Fruit fly (Drosophila melanogaster) whole organism, embryonic: ENCODE data around the gene Pif1B.

ENCODE experiments used
- ATbp ChIP-seq: fragments of 200-800 bp; sonication (Bioruptor generic); optimal IDR thresholded peaks from 2 replicates; lab custom pipeline; 2017; ENCODE audit warnings: missing biosample characterization, mild to moderate bottlenecking, missing genetic modification characterization, missing genetic modification reagents
- Adf1 ChIP-seq: fragments of 200-800 bp; sonication (Bioruptor generic); IDR thresholded peaks from 2 replicates; pipeline ENCODE4 v1.3.6; 2022; ENCODE audit warnings: missing biosample characterization, missing genetic modification characterization
- Atf3 ChIP-seq: fragments of 200-800 bp; sonication (Bioruptor generic); optimal IDR thresholded peaks from 3 replicates; lab custom pipeline; 2016; ENCODE audit warnings: missing biosample characterization, missing genetic modification characterization
- Atf6 ChIP-seq: fragments of 200-800 bp; sonication (Bioruptor generic); IDR thresholded peaks from 2 replicates; pipeline ENCODE4 v1.3.6; 2022; ENCODE audit warnings: missing biosample characterization, missing genetic modification characterization
- Blimp-1 ChIP-seq: fragments of 200-800 bp; sonication (Bioruptor generic); optimal IDR thresholded peaks from 3 replicates; lab custom pipeline; 2018; ENCODE audit warnings: missing biosample characterization, missing genetic modification characterization, mild to moderate bottlenecking, moderate library complexity, missing genetic modification reagents
- BtbVII ChIP-seq: fragments of 200-800 bp; sonication (Bioruptor generic); optimal IDR thresholded peaks from 3 replicates; lab custom pipeline; 2017; ENCODE audit warnings: missing biosample characterization, mild to moderate bottlenecking, missing genetic modification characterization
- C15 ChIP-seq: fragments of 200-800 bp; sonication (Bioruptor generic); IDR thresholded peaks from 3 replicates; pipeline ENCODE4 v1.3.6; 2022; ENCODE audit warnings: missing biosample characterization, missing genetic modification characterization
- CG10209 ChIP-seq: fragments of 200-800 bp; sonication (Bioruptor generic); optimal IDR thresholded peaks from 3 replicates; lab custom pipeline; 2017; ENCODE audit warnings: missing biosample characterization, mild to moderate bottlenecking, missing genetic modification characterization, missing genetic modification reagents
- CG10431 ChIP-seq: fragments of 200-800 bp; sonication (Bioruptor generic); optimal IDR thresholded peaks from 3 replicates; lab custom pipeline; 2018; ENCODE audit warnings: missing biosample characterization, mild to moderate bottlenecking, missing genetic modification characterization
- CG10654 ChIP-seq: fragments of 200-800 bp; sonication (Bioruptor generic); optimal IDR thresholded peaks from 2 replicates; lab custom pipeline; 2016; ENCODE audit warnings: missing biosample characterization, missing genetic modification characterization
- CG2120 ChIP-seq: fragments of 200-800 bp; sonication (Bioruptor generic); optimal IDR thresholded peaks from 3 replicates; lab custom pipeline; 2016; ENCODE audit warnings: missing biosample characterization, missing genetic modification characterization
- CG30431 ChIP-seq: fragments of 200-800 bp; sonication (Bioruptor generic); optimal IDR thresholded peaks from 2 replicates; lab custom pipeline; 2017; ENCODE audit warnings: missing biosample characterization, missing genetic modification characterization
- CG4328 ChIP-seq: fragments of 200-800 bp; sonication (Bioruptor generic); optimal IDR thresholded peaks from 3 replicates; lab custom pipeline; 2017; ENCODE audit warnings: missing biosample characterization, missing genetic modification reagents, missing genetic modification characterization
- CG6254 ChIP-seq: fragments of 200-800 bp; sonication (Bioruptor generic); optimal IDR thresholded peaks from 3 replicates; lab custom pipeline; 2017; ENCODE audit warnings: mild to moderate bottlenecking, missing biosample characterization, missing genetic modification reagents, missing genetic modification characterization
- CG6272 ChIP-seq: fragments of 200-800 bp; sonication (Bioruptor generic); IDR thresholded peaks from 2 replicates; pipeline ENCODE4 v1.3.6; 2022; ENCODE audit warnings: missing biosample characterization, missing genetic modification characterization
- CG6813 ChIP-seq: fragments of 200-800 bp; sonication (Bioruptor generic); optimal IDR thresholded peaks from 2 replicates; lab custom pipeline; 2017; ENCODE audit warnings: missing biosample characterization, missing genetic modification characterization, mild to moderate bottlenecking, moderate library complexity, missing genetic modification reagents
- CG7556 ChIP-seq: fragments of 200-800 bp; sonication (Bioruptor generic); optimal IDR thresholded peaks from 2 replicates; lab custom pipeline; 2017; ENCODE audit warnings: missing biosample characterization, mild to moderate bottlenecking, missing genetic modification characterization
- CG8089 ChIP-seq: fragments of 200-800 bp; sonication (Bioruptor generic); optimal IDR thresholded peaks from 3 replicates; lab custom pipeline; 2016; ENCODE audit warnings: missing biosample characterization, missing genetic modification characterization
- CG8478 ChIP-seq: fragments of >200 bp; optimal IDR thresholded peaks from 2 replicates; lab custom pipeline; 2018
- CrebB ChIP-seq: fragments of 200-800 bp; sonication (Bioruptor generic); optimal IDR thresholded peaks from 3 replicates; lab custom pipeline; 2018; ENCODE audit warnings: missing biosample characterization, mild to moderate bottlenecking, missing genetic modification characterization
- Hsf ChIP-seq: fragments of 200-800 bp; sonication (Bioruptor generic); optimal IDR thresholded peaks from 3 replicates; lab custom pipeline; 2016; ENCODE audit warnings: missing biosample characterization, missing genetic modification characterization
- Kr ChIP-seq: fragments of 200-800 bp; sonication (Bioruptor generic); optimal IDR thresholded peaks from 2 replicates; lab custom pipeline; 2017; ENCODE audit warnings: missing biosample characterization, mild to moderate bottlenecking, missing genetic modification characterization
- Meics ChIP-seq: fragments of 200-800 bp; sonication (Bioruptor generic); optimal IDR thresholded peaks from 2 replicates; lab custom pipeline; 2017; ENCODE audit warnings: missing biosample characterization, mild to moderate bottlenecking, missing genetic modification characterization
- Myb ChIP-seq: fragments of 200-800 bp; sonication (Bioruptor generic); optimal IDR thresholded peaks from 2 replicates; lab custom pipeline; 2016; ENCODE audit warnings: missing biosample characterization, missing genetic modification characterization
- NFAT ChIP-seq: fragments of 200-800 bp; sonication (Bioruptor generic); IDR thresholded peaks from 2 replicates; pipeline ENCODE4 v1.3.6; 2022; ENCODE audit warnings: missing biosample characterization, missing genetic modification characterization
- NK7.1 ChIP-seq: fragments of 200-800 bp; sonication (Bioruptor generic); optimal IDR thresholded peaks from 3 replicates; lab custom pipeline; 2016; ENCODE audit warnings: missing biosample characterization, missing genetic modification characterization
- Poxn ChIP-seq: fragments of 200-800 bp; sonication (Bioruptor generic); IDR thresholded peaks from 2 replicates; pipeline ENCODE4 v1.3.6; 2022; ENCODE audit warnings: missing biosample characterization, missing genetic modification characterization
- Side ChIP-seq: fragments of 200-800 bp; sonication (Bioruptor generic); optimal IDR thresholded peaks from 2 replicates; lab custom pipeline; 2016; ENCODE audit warnings: missing biosample characterization, missing genetic modification characterization
- Six4 ChIP-seq: fragments of 200-800 bp; sonication (Bioruptor generic); optimal IDR thresholded peaks from 2 replicates; lab custom pipeline; 2016; ENCODE audit warnings: missing biosample characterization, missing genetic modification characterization
- Sry-β ChIP-seq: fragments of 200-800 bp; sonication (Bioruptor generic); optimal IDR thresholded peaks from 2 replicates; lab custom pipeline; 2018; ENCODE audit warnings: missing biosample characterization, mild to moderate bottlenecking, missing genetic modification characterization, moderate library complexity
- Usf ChIP-seq: fragments of 200-800 bp; sonication (Bioruptor generic); optimal IDR thresholded peaks from 2 replicates; lab custom pipeline; 2017; ENCODE audit warnings: missing genotype, missing biosample characterization, missing genetic modification characterization
- YL-1 ChIP-seq: fragments of 200-800 bp; sonication (Bioruptor generic); optimal IDR thresholded peaks from 3 replicates; lab custom pipeline; 2017; ENCODE audit warnings: missing biosample characterization, mild to moderate bottlenecking, missing genetic modification characterization
- ab ChIP-seq: fragments of 200-800 bp; sonication (Bioruptor generic); optimal IDR thresholded peaks from 2 replicates; lab custom pipeline; 2016; ENCODE audit warnings: missing biosample characterization, missing genetic modification characterization
- bowl ChIP-seq: fragments of 200-800 bp; sonication (Bioruptor generic); IDR thresholded peaks from 2 replicates; pipeline ENCODE4 v1.3.6; 2022; ENCODE audit warnings: missing biosample characterization, missing genetic modification characterization
- dimm ChIP-seq: fragments of 200-800 bp; sonication (Bioruptor generic); IDR thresholded peaks from 2 replicates; pipeline ENCODE4 v1.3.6; 2022; ENCODE audit warnings: missing biosample characterization, missing genetic modification characterization
- ems ChIP-seq: fragments of 200-800 bp; sonication (Bioruptor generic); optimal IDR thresholded peaks from 3 replicates; lab custom pipeline; 2016; ENCODE audit warnings: missing biosample characterization, missing genetic modification characterization
- grau ChIP-seq: fragments of 200-800 bp; optimal IDR thresholded peaks from 3 replicates; lab custom pipeline; 2019; ENCODE audit warnings: missing biosample characterization, mild to moderate bottlenecking, missing genetic modification characterization, moderate library complexity
- gro ChIP-seq: fragments of 200-800 bp; sonication (Bioruptor generic); optimal IDR thresholded peaks from 2 replicates; lab custom pipeline; 2016; ENCODE audit warnings: missing biosample characterization, missing genetic modification characterization
- klu ChIP-seq: fragments of 200-800 bp; sonication (Bioruptor generic); IDR thresholded peaks from 2 replicates; pipeline ENCODE4 v1.3.6; 2022; ENCODE audit warnings: missing biosample characterization, missing genetic modification characterization
- mirr ChIP-seq: fragments of 200-800 bp; sonication (Bioruptor generic); optimal IDR thresholded peaks from 3 replicates; lab custom pipeline; 2018; ENCODE audit warnings: missing biosample characterization, mild to moderate bottlenecking, missing genetic modification characterization
- oc ChIP-seq: fragments of 200-800 bp; sonication (Bioruptor generic); optimal IDR thresholded peaks from 2 replicates; lab custom pipeline; 2018; ENCODE audit warnings: missing biosample characterization, mild to moderate bottlenecking, missing genetic modification characterization, moderate library complexity
- odd ChIP-seq: fragments of 200-800 bp; sonication (Bioruptor generic); optimal IDR thresholded peaks from 2 replicates; lab custom pipeline; 2017; ENCODE audit warnings: missing biosample characterization, mild to moderate bottlenecking, missing genetic modification characterization
- pan ChIP-seq, 4 experiments: fragments of >200 bp in 3 of 4; fragments of 200-800 bp in 1 of 4; sonication (Bioruptor generic) in 1 of 4; optimal IDR thresholded peaks in 3 of 4; IDR thresholded peaks in 1 of 4; 2 replicates each; pipeline versions ENCODE4 v1.3.6 to Lab custom; 2017 to 2022; ENCODE audit warnings: missing biosample characterization in 2 of 4, missing genetic modification characterization in 2 of 4, mixed read lengths in 1 of 4
- pita ChIP-seq: fragments of 200-800 bp; sonication (Bioruptor generic); optimal IDR thresholded peaks from 2 replicates; lab custom pipeline; 2017; ENCODE audit warnings: missing biosample characterization, mild to moderate bottlenecking, missing genetic modification characterization
- prd ChIP-seq, 3 experiments: fragments of >200 bp in 2 of 3; fragments of 200-800 bp in 1 of 3; sonication (Bioruptor generic) in 1 of 3; optimal IDR thresholded peaks in 2 of 3; IDR thresholded peaks in 1 of 3; 2 replicates in 2 of 3; 3 replicates in 1 of 3; pipeline versions ENCODE4 v1.3.6 to Lab custom; 2017 to 2022; ENCODE audit warnings: missing biosample characterization in 1 of 3, missing genetic modification characterization in 1 of 3
- ranshi ChIP-seq: fragments of 200-800 bp; sonication (Bioruptor generic); IDR thresholded peaks from 2 replicates; pipeline ENCODE4 v1.3.6; 2022; ENCODE audit warnings: missing biosample characterization, missing genetic modification characterization
- repo ChIP-seq: fragments of 200-800 bp; sonication (Bioruptor generic); optimal IDR thresholded peaks from 2 replicates; lab custom pipeline; 2016; ENCODE audit warnings: missing biosample characterization, missing genetic modification characterization
- sc ChIP-seq, 3 experiments: fragments of >200 bp in 2 of 3; fragments of 200-800 bp in 1 of 3; sonication (Bioruptor generic) in 1 of 3; optimal IDR thresholded peaks; 2 replicates in 2 of 3; 3 replicates in 1 of 3; lab custom pipeline; 2017; ENCODE audit warnings: mild to moderate bottlenecking in 1 of 3, missing biosample characterization in 1 of 3, missing genetic modification characterization in 1 of 3, missing genetic modification reagents in 1 of 3
- scrt ChIP-seq: fragments of 200-800 bp; sonication (Bioruptor generic); optimal IDR thresholded peaks from 2 replicates; lab custom pipeline; 2018; ENCODE audit warnings: missing biosample characterization, mild to moderate bottlenecking, missing genetic modification characterization, moderate library complexity
- shn ChIP-seq: fragments of 200-800 bp; sonication (Bioruptor generic); optimal IDR thresholded peaks from 3 replicates; lab custom pipeline; 2016; ENCODE audit warnings: missing biosample characterization, missing genetic modification characterization

The Pif1B gene

DNA sequence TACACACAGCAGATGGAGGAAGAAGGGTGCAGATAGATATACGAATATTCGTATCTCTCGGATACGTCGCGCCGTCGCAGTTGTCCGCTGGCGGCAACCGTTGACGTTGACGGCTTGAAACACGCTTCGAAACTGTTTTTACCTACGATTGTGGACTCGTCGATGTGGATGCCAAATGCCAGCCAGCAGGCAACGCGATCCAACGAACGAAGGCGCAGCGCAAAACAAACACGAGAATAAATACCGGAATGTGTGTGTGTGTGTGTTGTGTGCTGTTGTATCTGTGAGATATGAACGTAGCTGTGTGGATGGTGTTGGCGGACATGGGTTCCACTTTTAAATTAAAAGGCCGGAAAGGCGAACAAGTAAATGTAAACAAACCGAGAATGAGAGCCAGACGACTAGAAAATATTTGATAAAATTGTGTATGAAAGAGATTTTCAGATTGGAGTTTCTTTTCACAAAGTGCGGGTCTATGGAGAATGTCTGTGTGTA lies 45.2 kb upstream of the Pif1B start (continued):
- TF ChIP-seq scrt (GFP tag; lab: Kevin White, UChicago) (peak; percentile 57), prd (optimal IDR thresholded peaks at IDR 0.05; lab: Kevin White, UChicago) (no peak), prd (GFP tag; IDR thresholded peaks at IDR 0.05; lab: Robert Waterston, UW) (peak; percentile 46; the same call in 2 of the 3 replicates), BtbVII (peak; percentile 69), sc (optimal IDR thresholded peaks at IDR 0.05; lab: Kevin White, UChicago) (no peak), sc (GFP tag; optimal IDR thresholded peaks at IDR 0.05; lab: Kevin White, UChicago) (peak; percentile 6), Atf6 (GFP tag; lab: Robert Waterston, UW) (peak; percentile 73), CG8089 (peak; percentile 5), Six4 (GFP tag; lab: Kevin White, UChicago) (no peak), grau (tag; lab: Kevin White, UChicago) (peak; percentile 52), ATbp (GFP tag; lab: Kevin White, UChicago) (peak; percentile 60), gro (GFP tag; lab: Kevin White, UChicago) (peak; percentile 54), bowl (GFP tag; lab: Robert Waterston, UW) (no peak), YL-1 (GFP tag; lab: Kevin White, UChicago) (peak; percentile 49), Sry-β (no peak), C15 (GFP tag; lab: Robert Waterston, UW) (no peak), Usf (GFP tag; lab: Kevin White, UChicago) (no peak), Adf1 (GFP tag; lab: Robert Waterston, UW) (peak; percentile 66), oc (tag; lab: Kevin White, UChicago) (peak; percentile 77), CG10431 (GFP tag; lab: Kevin White, UChicago) (peak; percentile 24), CG6254 (GFP tag; lab: Kevin White, UChicago) (peak; percentile 38), CG6813 (GFP tag; lab: Kevin White, UChicago) (peak; percentile 68), CG6272 (no peak), klu (GFP tag; lab: Robert Waterston, UW) (no peak), pan (optimal IDR thresholded peaks at IDR 0.05; lab: Kevin White, UChicago) (no peak), pan (GFP tag; optimal IDR thresholded peaks at IDR 0.05 in 1 of 2, IDR thresholded peaks at IDR 0.05 in 1 of 2) (peak in 1 of 2 experiments; percentile 48), CG2120 (GFP tag; lab: Kevin White, UChicago) (peak; percentile 52), Kr (GFP tag; lab: Kevin White, UChicago) (peak; percentile 42), Atf3 (no peak), CrebB (tag; lab: Kevin White, UChicago) (peak; percentile 85), ems (GFP tag; lab: Kevin White, UChicago) (peak; percentile 22), Poxn (GFP tag; lab: Robert Waterston, UW) (no peak), ab (GFP tag; lab: Kevin White, UChicago) (no peak), CG4328 (peak; percentile 31), shn (GFP tag; lab: Kevin White, UChicago) (no peak), Meics (GFP tag; lab: Kevin White, UChicago) (peak; percentile 70), Myb (GFP tag; lab: Kevin White, UChicago) (peak; percentile 22), repo (GFP tag; lab: Kevin White, UChicago) (peak; percentile 30), odd (GFP tag; lab: Kevin White, UChicago) (peak; percentile 75), NK7.1 (peak; percentile 21), mirr (GFP tag; lab: Kevin White, UChicago) (peak; percentile 83), CG30431 (GFP tag; lab: Kevin White, UChicago) (no peak), CG10209 (GFP tag; lab: Kevin White, UChicago) (peak; percentile 43), NFAT (GFP tag; lab: Robert Waterston, UW) (no peak), pita (GFP tag; lab: Kevin White, UChicago) (no peak), Blimp-1 (GFP tag; lab: Kevin White, UChicago) (peak; percentile 55), dimm (GFP tag; lab: Robert Waterston, UW) (no peak), ranshi (peak; percentile 48; the same call in 1 of the 2 replicates), CG10654 (GFP tag; lab: Kevin White, UChicago) (no peak), CG7556 (GFP tag; lab: Kevin White, UChicago) (peak; percentile 48), Hsf (GFP tag; lab: Kevin White, UChicago) (peak; percentile 28), Side (GFP tag; lab: Kevin White, UChicago) (peak; percentile 86), CG8478 (no peak)
